Worm (Caenorhabditis elegans) whole organism, mixed stage, embryonic: Measurements from ENCODE around the gene pqn-89.

Experiments
- blmp-1 ChIP-seq: fragments of 150-350 bp; optimal IDR thresholded peaks from 2 replicates; lab custom pipeline; 2014; ENCODE audit warnings: missing biosample characterization, missing genetic modification characterization
- ces-1 ChIP-seq: fragments of 150-350 bp; optimal IDR thresholded peaks from 2 replicates; lab custom pipeline; 2014; ENCODE audit warnings: missing biosample characterization, missing genetic modification reagents, missing genetic modification characterization
- elt-3 ChIP-seq: fragments of 150-350 bp; optimal IDR thresholded peaks from 2 replicates; lab custom pipeline; 2014; ENCODE audit warnings: missing biosample characterization, missing genetic modification characterization
- mep-1 ChIP-seq: fragments of 150-350 bp; optimal IDR thresholded peaks from 2 replicates; lab custom pipeline; 2017; ENCODE audit warnings: missing biosample characterization, missing genetic modification reagents, missing genetic modification characterization, inconsistent platforms
- pha-4 ChIP-seq: fragments of 150-350 bp; optimal IDR thresholded peaks from 2 replicates; lab custom pipeline; 2018; ENCODE audit warnings: missing biosample characterization, missing genetic modification reagents, missing genetic modification characterization
- unc-39 ChIP-seq: fragments of 150-350 bp; optimal IDR thresholded peaks from 2 replicates; lab custom pipeline; 2014; ENCODE audit warnings: missing biosample characterization, missing genetic modification characterization

DNA sequence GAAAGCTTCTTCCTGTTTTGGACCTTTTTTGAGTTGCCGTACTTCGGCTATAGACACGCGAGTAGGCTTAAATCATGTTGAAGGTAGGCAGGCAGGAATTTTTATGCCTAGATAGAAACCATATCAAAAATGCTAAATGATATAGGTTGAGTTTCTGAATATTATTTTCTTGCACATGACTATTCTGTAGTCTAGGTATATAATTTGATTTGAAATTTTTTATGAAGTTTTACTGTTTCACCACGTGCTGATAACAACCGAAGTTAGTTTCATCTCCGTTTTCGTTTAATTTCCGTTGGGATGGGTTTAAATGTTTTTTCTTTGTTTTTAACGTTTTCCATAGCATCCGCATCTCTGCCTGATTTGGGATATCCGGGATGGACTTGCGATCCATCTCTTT, 19.5 kb upstream of the pqn-89 start, which contains the start of gene Y73B6BL.37:
- no peak for TF ChIP-seq unc-39 (tag; lab: Kevin White, UChicago)
- no peak for TF ChIP-seq pha-4
- TF ChIP-seq ces-1 (GFP tag; lab: Kevin White, UChicago), result no peak
- no peak for TF ChIP-seq elt-3 (tag; lab: Kevin White, UChicago)
- no peak for TF ChIP-seq mep-1
- TF ChIP-seq blmp-1 (tag; lab: Kevin White, UChicago), result no peak
